Fruit fly (Drosophila melanogaster) whole organism, adult: ENCODE measurements around the gene CG4332.

Experiments used
- CG11617 ChIP-seq: fragments of 200-800 bp; sonication (Bioruptor generic); optimal IDR thresholded peaks from 2 replicates; lab custom pipeline; 2017; ENCODE audit warnings: mild to moderate bottlenecking, missing biosample characterization, missing genetic modification reagents, missing genetic modification characterization
- CG12768 ChIP-seq: fragments of 200-800 bp; sonication (Bioruptor generic); optimal IDR thresholded peaks from 2 replicates; lab custom pipeline; 2017; ENCODE audit warnings: missing biosample characterization, missing genetic modification characterization, mild to moderate bottlenecking, moderate library complexity, missing genetic modification reagents
- CG14711 ChIP-seq: fragments of 200-800 bp; sonication (Bioruptor generic); optimal IDR thresholded peaks from 2 replicates; lab custom pipeline; 2018; ENCODE audit warnings: missing biosample characterization, mild to moderate bottlenecking, missing genetic modification characterization, moderate library complexity
- CG1620 ChIP-seq: fragments of 200-800 bp; sonication (Bioruptor generic); optimal IDR thresholded peaks from 2 replicates; lab custom pipeline; 2016; ENCODE audit warnings: missing biosample characterization, missing genetic modification characterization
- CG33017 ChIP-seq: fragments of 200-800 bp; sonication (Bioruptor generic); optimal IDR thresholded peaks from 2 replicates; lab custom pipeline; 2018; ENCODE audit warnings: missing biosample characterization, mild to moderate bottlenecking, missing genetic modification characterization, moderate library complexity
- CG5204 ChIP-seq: fragments of 200-800 bp; sonication (Bioruptor generic); optimal IDR thresholded peaks from 2 replicates; lab custom pipeline; 2016; ENCODE audit warnings: missing biosample characterization, missing genetic modification characterization
- CG7045 ChIP-seq: fragments of 200-800 bp; sonication (Bioruptor generic); optimal IDR thresholded peaks from 2 replicates; lab custom pipeline; 2017; ENCODE audit warnings: missing biosample characterization, mild to moderate bottlenecking, missing genetic modification characterization
- CG7101 ChIP-seq: fragments of 200-800 bp; sonication (Bioruptor generic); optimal IDR thresholded peaks from 2 replicates; lab custom pipeline; 2018; ENCODE audit warnings: missing biosample characterization, mild to moderate bottlenecking, missing genetic modification characterization, moderate library complexity
- Clk ChIP-seq: fragments of 200-800 bp; sonication (Bioruptor generic); optimal IDR thresholded peaks from 2 replicates; lab custom pipeline; 2017; ENCODE audit warnings: missing biosample characterization, missing genetic modification characterization
- Crg-1 ChIP-seq: fragments of 200-800 bp; sonication (Bioruptor generic); optimal IDR thresholded peaks from 2 replicates; lab custom pipeline; 2016; ENCODE audit warnings: missing biosample characterization, missing genetic modification characterization
- Hr96 ChIP-seq: fragments of 200-800 bp; sonication (Bioruptor generic); optimal IDR thresholded peaks from 2 replicates; lab custom pipeline; 2016; ENCODE audit warnings: missing biosample characterization, missing genetic modification characterization
- Mnt ChIP-seq: fragments of 200-800 bp; sonication (Bioruptor generic); optimal IDR thresholded peaks from 2 replicates; lab custom pipeline; 2016; ENCODE audit warnings: missing biosample characterization, mild to moderate bottlenecking, missing genetic modification characterization
- bab1 ChIP-seq: fragments of 200-800 bp; sonication (Bioruptor generic); optimal IDR thresholded peaks from 3 replicates; lab custom pipeline; 2019; ENCODE audit warnings: missing biosample characterization, mild to moderate bottlenecking, missing genetic modification characterization, moderate library complexity
- cic ChIP-seq: fragments of 200-800 bp; sonication (Bioruptor generic); optimal IDR thresholded peaks from 2 replicates; lab custom pipeline; 2017; ENCODE audit warnings: missing biosample characterization, mild to moderate bottlenecking, missing genetic modification characterization, moderate library complexity
- cnc ChIP-seq, 2 experiments: fragments of >200 bp; optimal IDR thresholded peaks; 2 replicates each; lab custom pipeline; 2017
- kay ChIP-seq: fragments of 200-800 bp; sonication (Bioruptor generic); peaks from one replicate; lab custom pipeline; 2016; ENCODE audit warnings: missing biosample characterization, missing genetic modification characterization, borderline replicate concordance
- ovo ChIP-seq: fragments of 200-800 bp; sonication (Bioruptor generic); optimal IDR thresholded peaks from 2 replicates; lab custom pipeline; 2016; ENCODE audit warnings: missing biosample characterization, missing genetic modification characterization
- pad ChIP-seq: fragments of 200-800 bp; sonication (Bioruptor generic); optimal IDR thresholded peaks from 3 replicates; lab custom pipeline; 2017; ENCODE audit warnings: missing biosample characterization, missing genetic modification characterization, mild to moderate bottlenecking, moderate library complexity, missing genetic modification reagents
- tj ChIP-seq: fragments of 200-800 bp; sonication (Bioruptor generic); optimal IDR thresholded peaks from 3 replicates; lab custom pipeline; 2017; ENCODE audit warnings: missing biosample characterization, mild to moderate bottlenecking, missing genetic modification characterization, moderate library complexity
- toe ChIP-seq: fragments of 200-800 bp; sonication (Bioruptor generic); optimal IDR thresholded peaks from 2 replicates; lab custom pipeline; 2016; ENCODE audit warnings: missing biosample characterization, missing genetic modification characterization

CG4332 gene

DNA sequence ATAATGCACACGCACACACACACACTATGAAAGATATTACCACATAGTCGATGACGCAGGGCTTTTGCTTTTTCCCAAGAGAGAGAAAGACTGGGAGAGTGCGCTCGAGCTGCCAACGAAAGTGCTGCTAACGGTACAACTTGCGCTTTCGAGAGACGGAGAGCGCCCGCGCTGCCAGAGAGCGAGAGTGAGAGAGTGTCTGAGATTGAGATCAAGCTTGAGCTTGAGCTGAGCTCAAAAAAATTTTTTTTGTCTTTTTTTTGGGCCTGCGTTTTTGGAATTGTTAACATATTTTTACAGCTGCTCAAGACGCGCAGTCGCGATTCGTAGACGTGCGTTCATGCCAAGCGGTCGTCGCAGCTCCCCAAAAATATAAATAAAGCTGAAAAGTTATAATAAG is 16.0 kb upstream of the CG4332 start, which contains the start of gene CG32645:
TSS of gene CG32645 (plus strand) at position 313 of the 400 bp plus-strand sequence.
- TF ChIP-seq CG7045 (GFP tag; lab: Kevin White, UChicago) (no peak), pad (GFP tag; lab: Kevin White, UChicago) (no peak), ovo (GFP tag; lab: Kevin White, UChicago) (no peak), kay (GFP tag; lab: Kevin White, UChicago) (no peak)

DNA sequence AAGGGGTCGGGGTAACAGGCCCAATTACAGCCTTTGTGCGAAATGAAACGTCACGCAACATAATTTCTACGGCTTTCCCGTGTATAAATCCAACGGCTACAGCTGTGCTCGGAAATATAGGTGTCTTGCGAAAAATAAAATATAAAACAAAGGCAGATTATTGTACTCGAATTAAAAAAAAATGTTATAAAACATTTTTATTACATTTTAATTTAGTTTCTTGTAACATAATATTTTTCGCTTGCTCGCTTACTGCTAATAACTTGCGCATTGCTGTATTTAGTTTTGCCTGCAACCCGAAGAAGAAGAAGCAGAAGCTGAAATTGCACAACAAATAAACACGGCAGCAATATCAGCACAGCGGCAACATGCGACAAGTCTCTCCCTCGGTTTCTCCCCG is 11.7 kb upstream of the CG4332 start:
- TF ChIP-seq cnc (optimal IDR thresholded peaks at IDR 0.05; lab: Kevin White, UChicago) = no peak
- TF ChIP-seq bab1 (GFP tag; lab: Kevin White, UChicago) = peak; percentile 21

DNA sequence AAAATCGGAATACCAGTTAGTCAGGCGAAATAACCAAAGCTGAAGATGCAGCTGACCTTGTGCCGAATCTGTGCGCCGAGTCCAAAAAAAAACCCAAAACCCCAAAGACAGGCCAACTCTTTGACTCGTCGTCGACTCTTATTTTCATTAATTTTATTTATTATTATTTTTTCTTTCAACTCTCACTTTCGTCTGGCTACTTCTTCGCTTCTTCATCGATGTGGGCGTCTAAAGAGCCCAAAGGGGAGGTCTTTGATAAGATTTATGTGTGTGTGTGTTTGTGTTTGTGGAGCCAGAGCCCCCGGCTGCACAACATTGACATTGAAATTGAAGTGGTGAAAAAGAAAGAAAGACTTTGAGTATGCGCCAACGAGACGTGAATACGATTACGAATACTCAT is 9.0 kb upstream of the CG4332 start:
- TF ChIP-seq cnc (optimal IDR thresholded peaks at IDR 0.05; lab: Kevin White, UChicago) (no peak), Mnt (GFP tag; lab: Kevin White, UChicago) (no peak), CG11617 (GFP tag; lab: Kevin White, UChicago) (no peak), toe (no peak), CG14711 (tag; lab: Kevin White, UChicago) (no peak), kay (GFP tag; lab: Kevin White, UChicago) (no peak), CG33017 (tag; lab: Kevin White, UChicago) (no peak), Hr96 (GFP tag; lab: Kevin White, UChicago) (no peak), CG12768 (no peak), Crg-1 (GFP tag; lab: Kevin White, UChicago) (no peak), Clk (GFP tag; lab: Kevin White, UChicago) (no peak), CG7045 (GFP tag; lab: Kevin White, UChicago) (no peak), bab1 (GFP tag; lab: Kevin White, UChicago) (no peak), CG5204 (GFP tag; lab: Kevin White, UChicago) (no peak), pad (GFP tag; lab: Kevin White, UChicago) (no peak), tj (GFP tag; lab: Kevin White, UChicago) (no peak)

DNA sequence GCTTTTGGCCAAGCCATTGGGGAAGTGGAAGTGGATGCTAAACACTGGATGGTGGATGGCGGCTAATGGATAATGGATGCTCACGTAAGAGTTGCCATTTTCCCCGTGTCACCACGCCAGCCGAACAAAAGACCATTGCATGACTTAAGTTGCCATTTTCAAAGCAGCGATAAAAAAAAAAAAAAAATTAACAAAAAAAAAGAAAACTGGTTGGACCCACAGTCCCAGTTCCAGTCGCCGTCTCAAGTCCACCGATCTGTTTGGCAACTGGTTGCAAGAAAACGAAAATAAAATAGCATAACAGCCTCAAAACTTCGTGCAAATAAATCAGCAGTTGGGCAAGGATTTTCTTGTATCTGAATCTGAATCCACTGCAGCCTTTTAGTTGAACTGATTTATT is 5.8 kb upstream of the CG4332 start:
- no peak for TF ChIP-seq CG12768
- no peak for TF ChIP-seq cic (GFP tag; lab: Kevin White, UChicago)
- no peak for TF ChIP-seq Crg-1 (GFP tag; lab: Kevin White, UChicago)
- no peak for TF ChIP-seq Mnt (GFP tag; lab: Kevin White, UChicago)
- TF ChIP-seq CG7045 (GFP tag; lab: Kevin White, UChicago) = no peak
- no peak for TF ChIP-seq tj (GFP tag; lab: Kevin White, UChicago)
- no peak for TF ChIP-seq ovo (GFP tag; lab: Kevin White, UChicago)
- no peak for TF ChIP-seq cnc (optimal IDR thresholded peaks at IDR 0.05; lab: Kevin White, UChicago)
- TF ChIP-seq Hr96 (GFP tag; lab: Kevin White, UChicago) = no peak
- no peak for TF ChIP-seq CG1620 (GFP tag; lab: Kevin White, UChicago)

DNA sequence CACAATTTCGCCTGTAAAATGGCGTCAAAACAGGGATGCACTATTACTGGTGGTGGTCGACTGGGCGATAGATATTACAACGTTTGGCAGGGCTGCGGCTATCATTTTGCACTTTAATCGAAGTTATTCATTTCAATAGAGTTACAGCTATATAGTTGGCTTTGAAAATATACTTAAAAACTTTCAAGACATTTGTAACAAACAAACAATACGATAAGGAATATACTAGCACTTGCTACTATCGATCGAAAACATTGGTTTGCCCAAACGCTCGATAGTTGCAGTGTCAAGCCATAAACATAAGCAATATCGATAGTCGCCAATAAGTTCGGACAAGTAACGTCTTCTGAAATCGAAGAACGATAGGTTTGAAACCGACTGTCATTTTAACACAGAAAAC is 4.6 kb downstream of the CG4332 start, which contains the start of the genes Bap60 and CG12096:
TSS of gene Bap60 (minus strand) at position 28 of the 400 bp plus-strand sequence.
TSS of gene CG12096 (plus strand) at position 124 of the 400 bp plus-strand sequence.
- peak; percentile 73 for TF ChIP-seq ovo (GFP tag; lab: Kevin White, UChicago)
- peak; percentile 71 for TF ChIP-seq CG5204 (GFP tag; lab: Kevin White, UChicago)
- peak; percentile 32 for TF ChIP-seq CG33017 (tag; lab: Kevin White, UChicago)
- TF ChIP-seq CG12768 = peak; percentile 7
- peak; percentile 77 for TF ChIP-seq CG1620 (GFP tag; lab: Kevin White, UChicago)
- TF ChIP-seq Crg-1 (GFP tag; lab: Kevin White, UChicago) = peak; percentile 55
- TF ChIP-seq Hr96 (GFP tag; lab: Kevin White, UChicago) = peak; percentile 91
- TF ChIP-seq kay (GFP tag; lab: Kevin White, UChicago) = no peak
- TF ChIP-seq CG7101 (tag; lab: Kevin White, UChicago) = peak; percentile 82
- peak; percentile 78 for TF ChIP-seq CG11617 (GFP tag; lab: Kevin White, UChicago)
- TF ChIP-seq Mnt (GFP tag; lab: Kevin White, UChicago) = peak; percentile 78
- TF ChIP-seq cic (GFP tag; lab: Kevin White, UChicago) = no peak
- TF ChIP-seq cnc (optimal IDR thresholded peaks at IDR 0.05; lab: Kevin White, UChicago) = no peak
- peak; percentile 68 for TF ChIP-seq tj (GFP tag; lab: Kevin White, UChicago)
- TF ChIP-seq Clk (GFP tag; lab: Kevin White, UChicago) = peak; percentile 33
- peak; percentile 70 for TF ChIP-seq pad (GFP tag; lab: Kevin White, UChicago)
- peak; percentile 91 for TF ChIP-seq bab1 (GFP tag; lab: Kevin White, UChicago)
- TF ChIP-seq CG14711 (tag; lab: Kevin White, UChicago) = peak; percentile 69
- TF ChIP-seq toe = peak; percentile 81
- TF ChIP-seq CG7045 (GFP tag; lab: Kevin White, UChicago) = peak; percentile 56

DNA sequence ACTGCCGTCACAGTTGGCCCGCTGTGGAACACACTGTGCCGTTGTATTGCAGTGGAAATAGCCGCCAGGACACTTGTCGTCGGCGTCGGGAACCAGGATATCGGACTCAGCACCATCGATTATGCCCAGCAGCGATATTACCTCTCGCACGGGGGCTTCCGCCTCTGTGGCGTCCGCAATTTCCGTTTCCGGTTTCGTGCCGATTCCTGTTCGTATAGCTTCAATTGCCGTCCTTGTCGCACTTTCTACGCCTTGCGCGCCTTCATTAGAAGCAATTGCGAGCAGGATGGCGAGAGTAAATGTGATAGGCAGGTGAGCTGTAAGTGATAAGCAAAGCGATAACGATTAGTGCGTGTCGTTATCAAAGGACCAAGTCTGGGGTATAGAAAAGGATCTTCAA is 18.0 kb downstream of the CG4332 start:
- TF ChIP-seq CG33017 (tag; lab: Kevin White, UChicago) (no peak), Clk (GFP tag; lab: Kevin White, UChicago) (no peak), CG7101 (tag; lab: Kevin White, UChicago) (no peak), cic (GFP tag; lab: Kevin White, UChicago) (no peak), tj (GFP tag; lab: Kevin White, UChicago) (no peak), CG7045 (GFP tag; lab: Kevin White, UChicago) (no peak), ovo (GFP tag; lab: Kevin White, UChicago) (no peak), Crg-1 (GFP tag; lab: Kevin White, UChicago) (no peak), bab1 (GFP tag; lab: Kevin White, UChicago) (no peak), toe (no peak), CG11617 (GFP tag; lab: Kevin White, UChicago) (no peak), CG1620 (GFP tag; lab: Kevin White, UChicago) (no peak)
